Fruit fly (Drosophila melanogaster): ENCODE measurements around the gene Vps45.

DNA sequence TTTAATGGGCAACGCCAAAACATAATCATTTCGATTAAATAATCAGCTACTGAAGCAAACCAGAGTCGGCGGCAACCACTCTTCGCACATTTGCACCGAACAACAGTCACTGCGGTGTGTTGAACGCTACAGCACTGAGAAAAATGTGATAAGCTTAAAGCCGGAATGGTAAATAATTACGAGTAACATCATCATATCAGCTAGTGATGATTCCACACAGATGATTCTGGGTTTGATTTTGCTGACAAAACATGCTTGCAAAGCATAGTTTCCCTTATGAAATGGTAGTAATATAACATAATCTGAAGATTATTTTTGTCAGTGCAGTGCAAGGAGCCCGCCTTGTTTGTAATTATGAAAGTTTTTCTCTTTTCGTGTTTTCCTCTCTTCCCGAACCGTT lies 34.4 kb downstream of the Vps45 start:
- TF ChIP-seq CTCF (optimal IDR thresholded peaks at IDR 0.05) (no peak), CG8478 (optimal IDR thresholded peaks at IDR 0.05) (no peak)

Measured in S2 (cell line).